Fruit fly (Drosophila melanogaster): ENCODE measurements around the gene CG18417.

- TF ChIP-seq Hr96 (GFP tag; optimal IDR thresholded peaks at IDR 0.05) (no peak), CG5204 (GFP tag; optimal IDR thresholded peaks at IDR 0.05) (no peak), CG33017 (tag; optimal IDR thresholded peaks at IDR 0.05) (no peak), pad (GFP tag; optimal IDR thresholded peaks at IDR 0.05) (peak; percentile 68), Clk (GFP tag; optimal IDR thresholded peaks at IDR 0.05) (no peak), CG12768 (GFP tag; optimal IDR thresholded peaks at IDR 0.05) (no peak), CG7045 (GFP tag; optimal IDR thresholded peaks at IDR 0.05) (no peak), tj (GFP tag; optimal IDR thresholded peaks at IDR 0.05) (peak; percentile 35), CG14711 (tag; optimal IDR thresholded peaks at IDR 0.05) (no peak), kay (GFP tag; ENCODE audit: borderline replicate concordance) (no peak), cic (GFP tag; optimal IDR thresholded peaks at IDR 0.05) (peak; percentile 9), ovo (GFP tag; optimal IDR thresholded peaks at IDR 0.05) (no peak), CG11617 (GFP tag; optimal IDR thresholded peaks at IDR 0.05) (peak; percentile 52), cnc (optimal IDR thresholded peaks at IDR 0.05) (no peak)
These were observed 29.5 kb upstream of the CG18417 start for dm6 chr3L:7370231-7370882.
